Worm (Caenorhabditis elegans): Measurements from ENCODE around the gene Y42H9AR.2.

The Y42H9AR.2 gene

DNA sequence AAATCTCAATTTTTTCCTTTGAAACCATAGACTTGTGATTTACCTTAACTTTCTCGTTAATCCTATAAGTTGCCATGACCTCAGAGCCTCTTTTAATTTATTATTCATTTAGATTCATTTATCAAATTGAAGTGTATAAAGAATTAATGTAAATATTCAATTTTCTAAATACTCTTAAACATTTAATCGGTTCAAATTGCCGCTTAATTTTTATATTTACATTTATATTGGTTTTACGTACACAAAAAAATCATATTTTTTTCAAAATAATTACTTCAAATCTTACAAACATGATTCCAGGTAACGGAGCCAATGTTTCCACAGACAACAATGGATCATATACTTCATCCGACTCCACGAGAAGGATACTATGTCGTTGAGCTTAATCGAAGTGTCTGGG, 48.8 kb downstream of the Y42H9AR.2 start, which contains the start of gene pmk-1:
pmk-1 (plus strand) TSS at position 301 of the 400 bp plus-strand sequence.
- TF ChIP-seq nhr-23 (tag; optimal IDR thresholded peaks at IDR 0.05) (no peak), eor-1 (tag; optimal IDR thresholded peaks at IDR 0.05) (no peak), ceh-28 (tag; optimal IDR thresholded peaks at IDR 0.05) (no peak), jun-1 (tag; optimal IDR thresholded peaks at IDR 0.05) (no peak), lsy-12 (tag; optimal IDR thresholded peaks at IDR 0.05) (no peak), mdl-1 (tag; optimal IDR thresholded peaks at IDR 0.05) (no peak)
